Fruit fly (Drosophila melanogaster): Measurements from ENCODE around the gene ex.

The ex gene

DNA sequence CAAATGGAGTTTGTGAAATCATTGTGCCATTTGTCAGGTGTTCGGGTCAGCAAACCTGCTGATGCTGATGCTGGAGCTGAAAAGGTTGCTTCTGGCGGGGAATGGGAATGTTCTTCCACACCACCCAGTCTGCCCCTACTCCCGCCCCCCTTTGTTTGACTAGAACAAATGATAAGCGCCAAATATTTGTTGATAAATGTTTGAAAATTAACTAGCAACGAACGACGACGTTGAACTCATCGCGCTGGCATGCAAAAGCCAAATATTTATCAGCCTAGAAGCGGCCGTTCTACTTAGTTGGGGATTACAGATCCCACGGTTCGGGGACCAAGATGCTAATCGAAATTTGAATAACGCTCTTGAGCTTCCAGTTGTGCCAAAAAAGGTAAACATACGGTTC, 5.5 kb upstream of the ex start (continued):
- TF ChIP-seq unpg (GFP tag; optimal IDR thresholded peaks at IDR 0.05) (peak; percentile 3), dan (GFP tag; IDR thresholded peaks at IDR 0.05) (no peak), grn (GFP tag; optimal IDR thresholded peaks at IDR 0.05) (no peak), Sox100B (GFP tag; optimal IDR thresholded peaks at IDR 0.05) (no peak), nau (GFP tag; optimal IDR thresholded peaks at IDR 0.05) (peak; percentile 19), CG9727 (GFP tag; optimal IDR thresholded peaks at IDR 0.05) (no peak), fd3F (GFP tag; optimal IDR thresholded peaks at IDR 0.05) (peak; percentile 6), nom (GFP tag; optimal IDR thresholded peaks at IDR 0.05) (no peak), Eip74EF (GFP tag; optimal IDR thresholded peaks at IDR 0.05) (no peak), CG16779 (GFP tag; IDR thresholded peaks at IDR 0.05) (no peak), CG10565 (GFP tag; optimal IDR thresholded peaks at IDR 0.05) (no peak), ATbp (GFP tag; optimal IDR thresholded peaks at IDR 0.05) (peak; percentile 60), E2f2 (GFP tag; IDR thresholded peaks at IDR 0.05) (no peak), bcd (GFP tag; optimal IDR thresholded peaks at IDR 0.05) (no peak), CkIIα-i1 (GFP tag; IDR thresholded peaks at IDR 0.05) (no peak), Taf1 (GFP tag; IDR thresholded peaks at IDR 0.05) (no peak), salm (tag; optimal IDR thresholded peaks at IDR 0.05) (peak; percentile 21), sd (tag; optimal IDR thresholded peaks at IDR 0.05) (peak; percentile 90), CG12236 (GFP tag; optimal IDR thresholded peaks at IDR 0.05) (no peak), sens (GFP tag) (peak; percentile 34), CG6689 (GFP tag; IDR thresholded peaks at IDR 0.05) (no peak), sc (optimal IDR thresholded peaks at IDR 0.05) (no peak), sc (GFP tag; optimal IDR thresholded peaks at IDR 0.05) (no peak), Awh (GFP tag; IDR thresholded peaks at IDR 0.05) (no peak), CG11085 (GFP tag; IDR thresholded peaks at IDR 0.05) (no peak), Meics (GFP tag; optimal IDR thresholded peaks at IDR 0.05) (peak; percentile 19), CG2120 (GFP tag; optimal IDR thresholded peaks at IDR 0.05) (no peak), CG13624 (GFP tag; optimal IDR thresholded peaks at IDR 0.05) (no peak), gro (GFP tag; optimal IDR thresholded peaks at IDR 0.05) (no peak), sim (GFP tag; IDR thresholded peaks at IDR 0.05) (no peak), Hey (tag; optimal IDR thresholded peaks at IDR 0.05) (no peak), exex (tag; optimal IDR thresholded peaks at IDR 0.05) (peak; percentile 1), CG18599 (GFP tag; optimal IDR thresholded peaks at IDR 0.05) (peak; percentile 30), CG6765 (GFP tag; optimal IDR thresholded peaks at IDR 0.05) (peak; percentile 30), CG3407 (GFP tag; optimal IDR thresholded peaks at IDR 0.05) (no peak), CG2202 (tag; optimal IDR thresholded peaks at IDR 0.05) (peak; percentile 3), CG2889 (GFP tag; IDR thresholded peaks at IDR 0.05) (no peak), ab (GFP tag; optimal IDR thresholded peaks at IDR 0.05) (no peak), CG17568 (GFP tag; optimal IDR thresholded peaks at IDR 0.05) (peak; percentile 31), Kr (GFP tag; optimal IDR thresholded peaks at IDR 0.05) (no peak), CG7839 (tag; optimal IDR thresholded peaks at IDR 0.05) (peak; percentile 1), Fer3 (tag; optimal IDR thresholded peaks at IDR 0.05) (no peak), CG8290 (GFP tag; optimal IDR thresholded peaks at IDR 0.05) (no peak), CG8290 (tag; optimal IDR thresholded peaks at IDR 0.05) (peak in 1 of 2 experiments; percentile 62), Gug (GFP tag; IDR thresholded peaks at IDR 0.05) (no peak), CG14014 (GFP tag; IDR thresholded peaks at IDR 0.05) (no peak), Atf6 (GFP tag; IDR thresholded peaks at IDR 0.05) (0 out of 2 replicates have a peak, but pooled peaks have one; percentile 18), Xbp1 (GFP tag; optimal IDR thresholded peaks at IDR 0.05) (no peak), Asciz (GFP tag; optimal IDR thresholded peaks at IDR 0.05) (peak; percentile 44), CG42726 (GFP tag; IDR thresholded peaks at IDR 0.05; ENCODE audit: partially characterized antibody) (no peak), sima (GFP tag; optimal IDR thresholded peaks at IDR 0.05) (no peak), H2.0 (GFP tag; IDR thresholded peaks at IDR 0.05) (no peak)
